Worm (Caenorhabditis elegans): ENCODE data around the gene F22H10.3.

F22H10.3 gene

ce11 chrX:16689852-16690473 lies 12.5 kb upstream of the F22H10.3 start:
- TF ChIP-seq mdt-29 (GFP tag; IDR thresholded peaks at IDR 0.05) (no peak), nhr-41 (GFP tag; IDR thresholded peaks at IDR 0.05) (no peak), zfp-2 (tag; optimal IDR thresholded peaks at IDR 0.05) (no peak), egl-43 (GFP tag; IDR thresholded peaks at IDR 0.05) (0 out of 2 replicates have a peak, but pooled peaks have one; percentile 31), madf-5 (GFP tag; IDR thresholded peaks at IDR 0.05) (no peak), ctbp-1 (GFP tag; IDR thresholded peaks at IDR 0.05) (no peak), mdl-1 (tag; optimal IDR thresholded peaks at IDR 0.05) (no peak), duxl-1 (tag; optimal IDR thresholded peaks at IDR 0.05; ENCODE audit: poor library complexity) (no peak), lim-7 (GFP tag; IDR thresholded peaks at IDR 0.05) (peak; percentile 56; the same call in 1 of the 2 replicates), mes-2 (tag; optimal IDR thresholded peaks at IDR 0.05; ENCODE audit: poor library complexity, severe bottlenecking) (peak; percentile 22), pha-4 (GFP tag; IDR thresholded peaks at IDR 0.05) (no peak), pha-4 (tag; optimal IDR thresholded peaks at IDR 0.05) (no peak), hif-1 (tag; optimal IDR thresholded peaks at IDR 0.05) (no peak), nhr-6 (tag; optimal IDR thresholded peaks at IDR 0.05) (no peak), daf-16 (GFP tag; optimal IDR thresholded peaks at IDR 0.05) (no peak), daf-16 (tag; optimal IDR thresholded peaks at IDR 0.05) (peak; percentile 5), ceh-20 (GFP tag; IDR thresholded peaks at IDR 0.05) (no peak), lin-29 (GFP tag; IDR thresholded peaks at IDR 0.05) (no peak), hlh-30 (tag; optimal IDR thresholded peaks at IDR 0.05; ENCODE audit: insufficient read depth) (no peak), nhr-48 (tag; optimal IDR thresholded peaks at IDR 0.05) (no peak), egl-27 (tag; optimal IDR thresholded peaks at IDR 0.05) (no peak), daf-8 (GFP tag; IDR thresholded peaks at IDR 0.05) (no peak), nhr-102 (tag; optimal IDR thresholded peaks at IDR 0.05) (no peak), lin-38 (GFP tag; IDR thresholded peaks at IDR 0.05) (no peak), aly-2 (tag; optimal IDR thresholded peaks at IDR 0.05) (no peak), daf-19 (GFP tag; conservative IDR thresholded peaks at IDR 0.05) (no peak), D1046.2 (GFP tag; IDR thresholded peaks at IDR 0.05) (no peak), unc-130 (GFP tag; optimal IDR thresholded peaks at IDR 0.05) (no peak), ceh-82 (tag; optimal IDR thresholded peaks at IDR 0.05) (no peak), ztf-11 (tag; optimal IDR thresholded peaks at IDR 0.05) (no peak), F26F4.8 (GFP tag; conservative IDR thresholded peaks at IDR 0.05) (no peak), ztf-7 (tag; optimal IDR thresholded peaks at IDR 0.05) (no peak), nhr-111 (GFP tag; optimal IDR thresholded peaks at IDR 0.05) (no peak), Y48G9A.11 (GFP tag; IDR thresholded peaks at IDR 0.05) (no peak), T20F7.1 (GFP tag; optimal IDR thresholded peaks at IDR 0.05) (no peak), ceh-32 (tag; optimal IDR thresholded peaks at IDR 0.05; ENCODE audit: poor library complexity) (no peak), daf-12 (tag; optimal IDR thresholded peaks at IDR 0.05) (no peak), lin-13 (GFP tag; optimal IDR thresholded peaks at IDR 0.05) (no peak), dmd-6 (GFP tag; IDR thresholded peaks at IDR 0.05) (peak; percentile 57), lin-39 (tag; optimal IDR thresholded peaks at IDR 0.05) (no peak), dmd-9 (GFP tag; IDR thresholded peaks at IDR 0.05) (no peak), sdz-12 (GFP tag; optimal IDR thresholded peaks at IDR 0.05) (no peak), dmd-8 (GFP tag; IDR thresholded peaks at IDR 0.05) (no peak), mxl-3 (GFP tag; optimal IDR thresholded peaks at IDR 0.05) (no peak), ces-1 (GFP tag; optimal IDR thresholded peaks at IDR 0.05) (no peak), Y5F2A.4 (GFP tag; optimal IDR thresholded peaks at IDR 0.05) (no peak), unc-39 (tag; optimal IDR thresholded peaks at IDR 0.05) (no peak), hmg-1.1 (GFP tag; IDR thresholded peaks at IDR 0.05) (no peak), nhr-77 (tag; optimal IDR thresholded peaks at IDR 0.05) (no peak), spr-3 (GFP tag; optimal IDR thresholded peaks at IDR 0.05) (no peak), tra-1 (GFP tag; IDR thresholded peaks at IDR 0.05) (no peak)
